Worm (Caenorhabditis elegans) whole organism, midembryonic: Measurements from ENCODE around the gene cwp-1.

ENCODE experiments used
- T22C8.4 ChIP-seq: fragments of 200-800 bp; sonication (Bioruptor generic); IDR thresholded peaks from 2 replicates; pipeline ENCODE4 v1.3.6; 2022; ENCODE audit warnings: missing genetic modification characterization, missing compliant biosample characterization
- cog-1 ChIP-seq: sonication (generic microtip); optimal IDR thresholded peaks from 2 replicates; lab custom pipeline; 2016; ENCODE audit warnings: missing genetic modification characterization, missing compliant biosample characterization
- flt-1 ChIP-seq: fragments of 200-800 bp; sonication (Bioruptor generic); IDR thresholded peaks from 2 replicates; pipeline ENCODE4 v1.3.6; 2022; ENCODE audit warnings: missing genetic modification characterization, missing compliant biosample characterization
- klf-2 ChIP-seq: fragments of 200-800 bp; sonication (Bioruptor generic); conservative IDR thresholded peaks from 2 replicates; pipeline ENCODE4 v1.3.6; 2022; ENCODE audit warnings: missing genetic modification reagents, missing genetic modification characterization, missing compliant biosample characterization
- med-1 ChIP-seq: sonication (generic microtip); optimal IDR thresholded peaks from 2 replicates; lab custom pipeline; 2017; ENCODE audit warnings: missing genetic modification characterization, mild to moderate bottlenecking, missing compliant biosample characterization, antibody characterized with exemption, missing genetic modification reagents; ENCODE audit not compliant: insufficient read depth
- ref-1 ChIP-seq: fragments of 200-800 bp; sonication (Bioruptor generic); conservative IDR thresholded peaks from 2 replicates; pipeline ENCODE4 v1.3.6; 2022; ENCODE audit warnings: missing genetic modification reagents, missing genetic modification characterization, missing compliant biosample characterization
- tab-1 ChIP-seq: fragments of 200-800 bp; sonication (Bioruptor generic); IDR thresholded peaks from 2 replicates; pipeline ENCODE4 v1.3.6; 2022; ENCODE audit warnings: missing genetic modification characterization, missing compliant biosample characterization
- ztf-23 ChIP-seq: fragments of 200-800 bp; sonication (Bioruptor generic); IDR thresholded peaks from 2 replicates; pipeline ENCODE4 v1.3.6; 2022; ENCODE audit warnings: missing genetic modification reagents, missing genetic modification characterization, missing compliant biosample characterization
- ztf-29 ChIP-seq: fragments of 200-800 bp; sonication (Bioruptor generic); IDR thresholded peaks from 2 replicates; pipeline ENCODE4 v1.3.6; 2022; ENCODE audit warnings: missing genetic modification reagents, missing genetic modification characterization, missing compliant biosample characterization

The cwp-1 gene

ce11 chrV:4850446-4850845 lies 9.4 kb upstream of the cwp-1 start:
- TF ChIP-seq tab-1 (GFP tag; lab: Robert Waterston, UW) = no peak
- TF ChIP-seq ref-1 (GFP tag; lab: Robert Waterston, UW) = no peak
- no peak for TF ChIP-seq ztf-23 (GFP tag; lab: Robert Waterston, UW)
- no peak for TF ChIP-seq klf-2 (GFP tag; lab: Robert Waterston, UW)
- no peak for TF ChIP-seq med-1 (GFP tag; lab: Kevin White, UChicago)
- no peak for TF ChIP-seq flt-1 (GFP tag; lab: Robert Waterston, UW)
- no peak for TF ChIP-seq ztf-29 (GFP tag; lab: Robert Waterston, UW)
- TF ChIP-seq T22C8.4 (GFP tag; lab: Robert Waterston, UW) = no peak
- TF ChIP-seq cog-1 (tag; lab: Kevin White, UChicago) = no peak

- TF ChIP-seq ztf-29 (GFP tag; lab: Robert Waterston, UW) = no peak
- TF ChIP-seq cog-1 (tag; lab: Kevin White, UChicago) = no peak
- TF ChIP-seq T22C8.4 (GFP tag; lab: Robert Waterston, UW) = no peak
- TF ChIP-seq ref-1 (GFP tag; lab: Robert Waterston, UW) = no peak
Measured at ce11 chrV:4847424-4847823, 6.3 kb upstream of the cwp-1 start, which contains the start of gene abhd-5.1. TSS of gene abhd-5.1 (plus strand) at chrV:4847653.

ce11 chrV:4846507-4846906 lies 5.4 kb upstream of the cwp-1 start:
- no peak for TF ChIP-seq ztf-23 (GFP tag; lab: Robert Waterston, UW)
- no peak for TF ChIP-seq tab-1 (GFP tag; lab: Robert Waterston, UW)

ce11 chrV:4844591-4844990 lies 3.5 kb upstream of the cwp-1 start, which contains the start of gene abhd-5.2:
TSS of gene abhd-5.2 (plus strand) at chrV:4844685.
- TF ChIP-seq med-1 (GFP tag; lab: Kevin White, UChicago) = no peak
- TF ChIP-seq flt-1 (GFP tag; lab: Robert Waterston, UW) = no peak

- TF ChIP-seq T22C8.4 (GFP tag; lab: Robert Waterston, UW) = no peak
- no peak for TF ChIP-seq ztf-23 (GFP tag; lab: Robert Waterston, UW)
- TF ChIP-seq klf-2 (GFP tag; lab: Robert Waterston, UW) = no peak
- no peak for TF ChIP-seq cog-1 (tag; lab: Kevin White, UChicago)
- TF ChIP-seq flt-1 (GFP tag; lab: Robert Waterston, UW) = no peak
- no peak for TF ChIP-seq med-1 (GFP tag; lab: Kevin White, UChicago)
- TF ChIP-seq ztf-29 (GFP tag; lab: Robert Waterston, UW) = no peak
- no peak for TF ChIP-seq ref-1 (GFP tag; lab: Robert Waterston, UW)
- no peak for TF ChIP-seq tab-1 (GFP tag; lab: Robert Waterston, UW)
Measured at ce11 chrV:4842544-4842943, 1.5 kb upstream of the cwp-1 start, which contains the start of the genes cwp-2 and cwp-3. TSS of gene cwp-2 (minus strand) at chrV:4842644. TSS of gene cwp-3 (plus strand) at chrV:4842836.

ce11 chrV:4839913-4840312 lies 1.2 kb downstream of the cwp-1 start, which contains the start of gene nas-9:
TSS of gene nas-9 (minus strand) at chrV:4840013.
- no peak for TF ChIP-seq ztf-23 (GFP tag; lab: Robert Waterston, UW)
- TF ChIP-seq med-1 (GFP tag; lab: Kevin White, UChicago) = no peak

- no peak for TF ChIP-seq cog-1 (tag; lab: Kevin White, UChicago)
- no peak for TF ChIP-seq T22C8.4 (GFP tag; lab: Robert Waterston, UW)
- no peak for TF ChIP-seq ref-1 (GFP tag; lab: Robert Waterston, UW)
- TF ChIP-seq tab-1 (GFP tag; lab: Robert Waterston, UW) = no peak
- TF ChIP-seq klf-2 (GFP tag; lab: Robert Waterston, UW) = no peak
- no peak for TF ChIP-seq flt-1 (GFP tag; lab: Robert Waterston, UW)
- no peak for TF ChIP-seq ztf-29 (GFP tag; lab: Robert Waterston, UW)
- TF ChIP-seq med-1 (GFP tag; lab: Kevin White, UChicago) = no peak
- no peak for TF ChIP-seq ztf-23 (GFP tag; lab: Robert Waterston, UW)
Measured at ce11 chrV:4834277-4834676, 6.8 kb downstream of the cwp-1 start, which contains the start of gene C37H5.14. TSS of gene C37H5.14 (minus strand) at chrV:4834377.

- TF ChIP-seq flt-1 (GFP tag; lab: Robert Waterston, UW) = 0 out of 2 replicates have a peak, but pooled peaks have one; percentile 55
- TF ChIP-seq ztf-23 (GFP tag; lab: Robert Waterston, UW) = peak; percentile 43; the same call in 1 of the 2 replicates
- TF ChIP-seq ztf-29 (GFP tag; lab: Robert Waterston, UW) = no peak
- TF ChIP-seq cog-1 (tag; lab: Kevin White, UChicago) = peak; percentile 40
Measured at ce11 chrV:4826710-4827380, 14.2 kb downstream of the cwp-1 start, which contains the start of the genes hsp-6 and C37H5.5. TSS of gene hsp-6 (minus strand) at chrV:4826760. TSS of gene C37H5.5 (plus strand) at chrV:4827360.

ce11 chrV:4823683-4824391 lies 17.2 kb downstream of the cwp-1 start:
- TF ChIP-seq flt-1 (GFP tag; lab: Robert Waterston, UW) (no peak), med-1 (GFP tag; lab: Kevin White, UChicago) (no peak), ztf-29 (GFP tag; lab: Robert Waterston, UW) (no peak)

- TF ChIP-seq klf-2 (GFP tag; lab: Robert Waterston, UW) = no peak
- TF ChIP-seq T22C8.4 (GFP tag; lab: Robert Waterston, UW) = no peak
- TF ChIP-seq flt-1 (GFP tag; lab: Robert Waterston, UW) = no peak
- TF ChIP-seq ref-1 (GFP tag; lab: Robert Waterston, UW) = no peak
- TF ChIP-seq ztf-23 (GFP tag; lab: Robert Waterston, UW) = no peak
- TF ChIP-seq tab-1 (GFP tag; lab: Robert Waterston, UW) = no peak
- no peak for TF ChIP-seq ztf-29 (GFP tag; lab: Robert Waterston, UW)
- no peak for TF ChIP-seq cog-1 (tag; lab: Kevin White, UChicago)
- no peak for TF ChIP-seq med-1 (GFP tag; lab: Kevin White, UChicago)
Measured at ce11 chrV:4823323-4823682, 17.8 kb downstream of the cwp-1 start, which contains the start of gene adss-1. TSS of gene adss-1 (minus strand) at chrV:4823423.
